Fruit fly (Drosophila melanogaster): ENCODE results near the gene Cmpk.

DNA sequence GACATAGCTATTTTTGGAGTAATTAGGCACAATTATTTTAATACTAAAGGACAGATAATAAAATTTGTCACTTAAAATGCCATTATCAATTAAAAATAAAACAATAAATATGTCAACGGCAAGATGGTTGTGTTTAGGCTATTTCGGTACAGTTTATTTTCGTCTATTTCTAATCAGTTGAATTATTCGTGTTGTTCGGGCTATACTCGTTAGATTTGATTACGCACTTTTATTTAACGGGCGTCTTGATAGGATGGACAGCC lies 49.8 kb upstream of the Cmpk start:
- TF ChIP-seq p53 (GFP tag; optimal IDR thresholded peaks at IDR 0.05) (no peak), emc (GFP tag; optimal IDR thresholded peaks at IDR 0.05) (no peak), chinmo (GFP tag; IDR thresholded peaks at IDR 0.05; ENCODE audit: partially characterized antibody) (no peak), tgo (GFP tag; IDR thresholded peaks at IDR 0.05) (no peak), CG14710 (tag; optimal IDR thresholded peaks at IDR 0.05) (no peak), inv (GFP tag; IDR thresholded peaks at IDR 0.05; ENCODE audit: partially characterized antibody) (no peak), ERR (GFP tag; optimal IDR thresholded peaks at IDR 0.05) (no peak), ems (GFP tag; optimal IDR thresholded peaks at IDR 0.05) (no peak), Vsx1 (GFP tag; optimal IDR thresholded peaks at IDR 0.05) (no peak), fru (optimal IDR thresholded peaks at IDR 0.05) (no peak)

Data from whole organism, embryonic.